Worm (Caenorhabditis elegans): ENCODE measurements around the gene C18A11.2.

The C18A11.2 gene

DNA sequence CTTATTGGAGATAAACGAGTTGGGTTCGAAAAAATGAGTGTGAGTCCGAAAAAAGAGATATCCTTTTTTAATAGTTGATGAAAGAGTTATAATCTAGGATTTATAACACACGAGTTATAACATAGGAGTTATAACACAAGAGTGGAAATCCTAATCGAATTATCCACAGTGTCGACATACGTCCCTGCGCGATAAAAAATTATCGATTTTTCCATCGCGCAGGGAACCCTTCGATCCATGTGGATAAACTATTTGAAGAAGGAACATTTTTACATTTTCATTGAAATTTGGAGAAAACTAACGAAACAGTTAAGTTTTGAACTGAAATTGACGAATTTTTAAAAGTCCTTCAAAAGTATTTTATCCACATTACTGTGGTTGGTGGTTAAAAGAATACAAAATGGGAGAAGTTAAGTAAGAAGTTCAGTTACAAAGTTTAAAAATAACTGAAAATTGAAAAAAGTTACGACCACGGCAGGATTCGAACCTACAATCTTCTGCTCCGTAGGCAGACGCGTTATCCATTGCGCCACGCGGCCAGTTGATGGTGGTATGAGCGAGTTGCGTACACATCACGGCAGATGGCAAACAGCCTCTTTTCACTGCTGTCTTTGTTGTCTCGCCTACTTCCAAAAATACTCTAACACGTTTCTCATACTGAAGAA, 31.0 kb upstream of the C18A11.2 start (continued):
- TF ChIP-seq hlh-4 (tag; optimal IDR thresholded peaks at IDR 0.05) (peak; percentile 44), lin-35 (GFP tag; optimal IDR thresholded peaks at IDR 0.05) (peak; percentile 63 to 91), efl-1 (optimal IDR thresholded peaks at IDR 0.05) (peak; percentile 85 to 89), efl-1 (GFP tag; optimal IDR thresholded peaks at IDR 0.05 in 1 of 2) (peak; percentile 73 to 97), lin-13 (GFP tag; optimal IDR thresholded peaks at IDR 0.05) (peak; percentile 96), swsn-7 (tag; optimal IDR thresholded peaks at IDR 0.05) (peak; percentile 99), aha-1 (tag; optimal IDR thresholded peaks at IDR 0.05) (peak; percentile 34), nhr-84 (tag; optimal IDR thresholded peaks at IDR 0.05) (peak; percentile 88), ztf-4 (tag; optimal IDR thresholded peaks at IDR 0.05) (peak; percentile 99), hlh-17 (GFP tag; optimal IDR thresholded peaks at IDR 0.05; ENCODE audit: borderline replicate concordance) (no peak), unc-30 (tag; optimal IDR thresholded peaks at IDR 0.05) (peak; percentile 92), xbp-1 (tag; optimal IDR thresholded peaks at IDR 0.05) (peak; percentile 97), mef-2 (tag; optimal IDR thresholded peaks at IDR 0.05) (peak; percentile 88), nhr-71 (tag; optimal IDR thresholded peaks at IDR 0.05) (peak; percentile 99), alr-1 (tag; optimal IDR thresholded peaks at IDR 0.05; ENCODE audit: borderline replicate concordance) (no peak), ceh-90 (tag; optimal IDR thresholded peaks at IDR 0.05) (peak; percentile 69), unc-98 (GFP tag; IDR thresholded peaks at IDR 0.05) (peak; percentile 84), vab-15 (tag; optimal IDR thresholded peaks at IDR 0.05) (peak; percentile 65), skn-1 (tag; optimal IDR thresholded peaks at IDR 0.05) (peak; percentile 96), elt-2 (tag; optimal IDR thresholded peaks at IDR 0.05) (peak; percentile 96), efl-3 (GFP tag; optimal IDR thresholded peaks at IDR 0.05) (peak; percentile 97), sox-4 (tag; optimal IDR thresholded peaks at IDR 0.05) (peak; percentile 99), unc-62 (GFP tag; optimal IDR thresholded peaks at IDR 0.05) (peak; percentile 28), elt-3 (tag; optimal IDR thresholded peaks at IDR 0.05) (peak in 5 of 6 experiments; percentile 62 to 100 (median 82)), isw-1 (GFP tag; IDR thresholded peaks at IDR 0.05) (peak; percentile 92), dpl-1 (GFP tag; optimal IDR thresholded peaks at IDR 0.05) (peak; percentile 31 to 60 (median 53)), sup-37 (GFP tag; optimal IDR thresholded peaks at IDR 0.05) (peak; percentile 95), fkh-10 (GFP tag; optimal IDR thresholded peaks at IDR 0.05) (peak; percentile 99), ceh-8 (GFP tag; optimal IDR thresholded peaks at IDR 0.05) (peak; percentile 99), jun-1 (tag; optimal IDR thresholded peaks at IDR 0.05) (peak; percentile 99), ztf-11 (tag; optimal IDR thresholded peaks at IDR 0.05) (peak; percentile 30 to 94), snpc-4 (tag; optimal IDR thresholded peaks at IDR 0.05) (peak; percentile 91), zag-1 (tag; optimal IDR thresholded peaks at IDR 0.05) (peak; percentile 86)

DNA sequence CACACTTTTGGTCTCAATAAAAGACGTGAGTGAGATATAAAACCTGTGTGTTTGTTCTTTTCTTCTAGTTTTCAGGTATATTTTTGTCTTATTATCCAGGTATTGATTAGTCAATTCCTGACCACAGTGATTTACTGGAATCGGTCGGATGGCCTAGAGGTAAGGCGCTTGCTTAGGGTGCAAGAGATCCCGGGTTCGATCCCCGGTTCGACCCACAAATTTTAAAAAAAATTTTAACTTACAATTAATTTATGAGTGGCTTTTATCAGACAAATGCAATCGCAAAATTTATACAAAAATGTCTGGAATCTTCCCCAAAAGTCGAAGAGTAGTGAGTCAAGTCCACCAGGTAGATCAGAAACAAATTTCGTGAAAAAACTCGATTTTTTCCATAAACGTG, 30.0 kb upstream of the C18A11.2 start:
- TF ChIP-seq nhr-77 (tag; optimal IDR thresholded peaks at IDR 0.05), result no peak

DNA sequence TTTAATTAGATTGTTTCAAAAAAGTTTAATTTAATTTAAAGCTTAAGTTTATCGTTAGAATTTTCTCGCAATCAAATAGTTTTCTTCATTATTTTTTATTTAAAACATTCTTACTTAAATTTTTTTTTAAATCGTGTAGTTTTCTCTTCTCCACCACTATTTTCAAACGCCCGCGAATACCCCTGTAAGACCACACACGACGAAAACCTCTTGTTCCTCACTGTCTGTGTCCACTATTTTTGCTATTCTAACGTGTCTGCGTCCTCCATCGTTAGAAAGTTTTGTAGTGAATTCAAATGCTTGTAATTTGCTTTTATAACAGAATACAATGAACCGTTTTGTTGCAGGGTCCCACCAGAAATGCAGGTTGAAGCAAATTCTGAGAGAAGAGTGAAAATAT, 26.4 kb upstream of the C18A11.2 start, which contains the start of gene xol-1:
xol-1 (plus strand) TSS at position 347 of the 400 bp plus-strand sequence.
- TF ChIP-seq mdl-1 (tag; optimal IDR thresholded peaks at IDR 0.05) (no peak), irx-1 (tag; optimal IDR thresholded peaks at IDR 0.05) (no peak), blmp-1 (tag; optimal IDR thresholded peaks at IDR 0.05) (peak; percentile 30), lin-35 (GFP tag; optimal IDR thresholded peaks at IDR 0.05) (peak in 1 of 2 experiments; percentile 30), skn-1 (tag; optimal IDR thresholded peaks at IDR 0.05) (peak; percentile 0), efl-1 (optimal IDR thresholded peaks at IDR 0.05) (no peak), efl-1 (GFP tag; optimal IDR thresholded peaks at IDR 0.05 in 1 of 2) (peak in 1 of 2 experiments; percentile 37), rnt-1 (tag; optimal IDR thresholded peaks at IDR 0.05) (peak; percentile 12), snu-23 (GFP tag; optimal IDR thresholded peaks at IDR 0.05) (peak; percentile 23), aha-1 (tag; optimal IDR thresholded peaks at IDR 0.05) (no peak)

Data from whole organism, L1 larva.